Fruit fly (Drosophila melanogaster) whole organism: Measurements from ENCODE around the gene CG6739.

Experiments used
- CG8478 ChIP-seq: fragments of >200 bp; optimal IDR thresholded peaks from 2 replicates; lab custom pipeline; 2018; ENCODE audit warnings: inconsistent platforms
- Dll ChIP-seq: fragments of >200 bp; optimal IDR thresholded peaks from 2 replicates; lab custom pipeline; 2017
- EcR ChIP-seq, 2 experiments: fragments of >200 bp; optimal IDR thresholded peaks; 2 replicates each; lab custom pipeline; 2017; ENCODE audit warnings: missing biosample characterization in 2 of 2, missing genetic modification characterization in 2 of 2, missing genetic modification reagents in 2 of 2
- pan ChIP-seq: fragments of >200 bp; optimal IDR thresholded peaks from 2 replicates; lab custom pipeline; 2017
- psq ChIP-seq: fragments of >200 bp; optimal IDR thresholded peaks from 2 replicates; lab custom pipeline; 2017
- usp ChIP-seq: fragments of >200 bp; optimal IDR thresholded peaks from 2 replicates; lab custom pipeline; 2017; ENCODE audit warnings: missing biosample characterization, missing genetic modification characterization, mixed read lengths

The CG6739 gene

dm6 chr2L:7608083-7608482 is at the start of gene CG6739:
Gene CG6739, plus strand, starts transcription at chr2L:7608389.
- no peak for TF ChIP-seq pan
- no peak for TF ChIP-seq Dll (lab: Kevin White, UChicago)
- TF ChIP-seq psq (lab: Kevin White, UChicago): no peak

dm6 chr2L:7559532-7559931 is 48.7 kb upstream of the CG6739 start:
- TF ChIP-seq Dll (lab: Kevin White, UChicago): no peak
- no peak for TF ChIP-seq EcR (GFP tag; optimal IDR thresholded peaks at IDR 0.05; lab: Kevin White, UChicago)
- TF ChIP-seq usp (GFP tag; lab: Kevin White, UChicago): no peak
- TF ChIP-seq pan: no peak
- TF ChIP-seq psq (lab: Kevin White, UChicago): no peak
- no peak for TF ChIP-seq CG8478 (lab: Kevin White, UChicago)

- no peak for TF ChIP-seq Dll (lab: Kevin White, UChicago)
- no peak for TF ChIP-seq EcR (GFP tag; optimal IDR thresholded peaks at IDR 0.05; lab: Kevin White, UChicago)
- TF ChIP-seq psq (lab: Kevin White, UChicago): no peak
- no peak for TF ChIP-seq CG8478 (lab: Kevin White, UChicago)
- no peak for TF ChIP-seq pan
- no peak for TF ChIP-seq usp (GFP tag; lab: Kevin White, UChicago)
Observed at dm6 chr2L:7562542-7562941, 45.6 kb upstream of the CG6739 start.

- TF ChIP-seq CG8478 (lab: Kevin White, UChicago) (no peak), EcR (GFP tag; optimal IDR thresholded peaks at IDR 0.05; lab: Kevin White, UChicago) (no peak), Dll (lab: Kevin White, UChicago) (no peak), usp (GFP tag; lab: Kevin White, UChicago) (no peak), pan (no peak), psq (lab: Kevin White, UChicago) (no peak)
Observed at dm6 chr2L:7564856-7565255, 43.3 kb upstream of the CG6739 start.

dm6 chr2L:7566627-7567026 is 41.6 kb upstream of the CG6739 start:
- TF ChIP-seq pan: no peak
- TF ChIP-seq EcR (GFP tag; optimal IDR thresholded peaks at IDR 0.05; lab: Kevin White, UChicago): no peak
- TF ChIP-seq CG8478 (lab: Kevin White, UChicago): no peak
- TF ChIP-seq psq (lab: Kevin White, UChicago): no peak
- no peak for TF ChIP-seq Dll (lab: Kevin White, UChicago)
- no peak for TF ChIP-seq usp (GFP tag; lab: Kevin White, UChicago)

- TF ChIP-seq EcR (GFP tag; optimal IDR thresholded peaks at IDR 0.05; lab: Kevin White, UChicago): no peak
- TF ChIP-seq usp (GFP tag; lab: Kevin White, UChicago): no peak
- TF ChIP-seq CG8478 (lab: Kevin White, UChicago): no peak
- no peak for TF ChIP-seq psq (lab: Kevin White, UChicago)
- no peak for TF ChIP-seq pan
- no peak for TF ChIP-seq Dll (lab: Kevin White, UChicago)
Observed at dm6 chr2L:7570529-7570928, 37.7 kb upstream of the CG6739 start.

dm6 chr2L:7571667-7572502 is 36.3 kb upstream of the CG6739 start:
- TF ChIP-seq psq (lab: Kevin White, UChicago) (no peak), Dll (lab: Kevin White, UChicago) (no peak), CG8478 (lab: Kevin White, UChicago) (no peak), EcR (GFP tag; optimal IDR thresholded peaks at IDR 0.05; lab: Kevin White, UChicago) (no peak), pan (no peak), usp (GFP tag; lab: Kevin White, UChicago) (no peak)

- TF ChIP-seq usp (GFP tag; lab: Kevin White, UChicago) (no peak), pan (peak; percentile 78)
Observed at dm6 chr2L:7572839-7573546, 35.2 kb upstream of the CG6739 start.

dm6 chr2L:7573547-7573870 is 34.7 kb upstream of the CG6739 start:
- TF ChIP-seq EcR (GFP tag; optimal IDR thresholded peaks at IDR 0.05; lab: Kevin White, UChicago) (peak in 1 of 2 experiments; percentile 36), pan (no peak)

dm6 chr2L:7574257-7575125 is 33.7 kb upstream of the CG6739 start:
- TF ChIP-seq usp (GFP tag; lab: Kevin White, UChicago) (no peak), EcR (GFP tag; optimal IDR thresholded peaks at IDR 0.05; lab: Kevin White, UChicago) (no peak), psq (lab: Kevin White, UChicago) (no peak), CG8478 (lab: Kevin White, UChicago) (no peak), Dll (lab: Kevin White, UChicago) (no peak), pan (no peak)

dm6 chr2L:7576462-7577360 is 31.5 kb upstream of the CG6739 start:
- no peak for TF ChIP-seq usp (GFP tag; lab: Kevin White, UChicago)
- no peak for TF ChIP-seq EcR (GFP tag; optimal IDR thresholded peaks at IDR 0.05; lab: Kevin White, UChicago)
